Worm (Caenorhabditis elegans): ENCODE results near the gene C54E4.1.

The C54E4.1 gene

DNA sequence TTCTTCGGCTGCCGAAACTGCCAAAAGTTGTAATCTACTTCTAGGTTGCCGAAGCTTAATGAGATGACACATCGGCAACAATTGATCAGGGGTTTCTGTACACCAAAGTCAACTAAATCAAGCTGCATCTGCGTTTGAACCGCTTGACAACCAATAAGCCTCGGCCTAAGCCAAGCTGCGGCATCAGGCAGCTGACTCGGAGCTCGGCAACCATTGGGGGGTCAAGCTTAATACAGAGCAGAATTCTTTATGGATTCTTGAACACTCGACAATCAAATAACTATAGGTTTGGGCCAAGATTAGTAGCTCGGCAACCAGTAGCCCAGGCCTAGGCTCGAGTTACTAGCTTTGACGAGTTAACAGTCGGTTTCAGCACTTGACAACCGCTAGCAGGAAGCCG, 45.5 kb downstream of the C54E4.1 start:
- no peak for TF ChIP-seq F49E8.2 (tag; optimal IDR thresholded peaks at IDR 0.05; ENCODE audit: borderline replicate concordance)

DNA sequence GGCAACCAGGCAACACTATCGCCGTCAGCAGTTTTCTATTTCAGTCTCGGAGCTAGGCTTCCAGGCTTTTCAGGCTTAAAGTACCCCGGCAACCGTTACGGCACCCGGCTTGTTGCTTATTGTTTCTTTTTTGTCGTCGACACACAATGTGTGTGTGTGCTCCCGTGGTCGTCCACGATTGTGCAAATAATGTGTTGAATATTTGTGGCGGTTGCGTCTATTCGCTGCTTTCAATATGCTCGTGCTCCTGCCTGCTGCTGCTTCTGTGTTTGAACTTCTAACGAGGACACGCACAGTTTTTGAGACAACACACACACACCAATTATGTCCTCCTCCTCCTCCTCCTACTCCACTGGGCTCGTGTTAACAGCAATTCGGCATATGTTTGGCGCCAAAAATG, 46.0 kb downstream of the C54E4.1 start:
- no peak for TF ChIP-seq lin-38 (GFP tag; IDR thresholded peaks at IDR 0.05)
- TF ChIP-seq pqm-1 (tag; optimal IDR thresholded peaks at IDR 0.05): peak; percentile 11
- TF ChIP-seq hlh-11 (tag; optimal IDR thresholded peaks at IDR 0.05): peak; percentile 5
- peak; percentile 54 for TF ChIP-seq hlh-30 (tag; optimal IDR thresholded peaks at IDR 0.05; ENCODE audit: insufficient read depth)
- peak; percentile 41 for TF ChIP-seq nhr-28 (tag; optimal IDR thresholded peaks at IDR 0.05)
- no peak for TF ChIP-seq daf-16 (GFP tag; optimal IDR thresholded peaks at IDR 0.05)
- peak; percentile 42 for TF ChIP-seq daf-16 (tag; optimal IDR thresholded peaks at IDR 0.05)
- TF ChIP-seq tra-1 (GFP tag; IDR thresholded peaks at IDR 0.05): no peak

DNA sequence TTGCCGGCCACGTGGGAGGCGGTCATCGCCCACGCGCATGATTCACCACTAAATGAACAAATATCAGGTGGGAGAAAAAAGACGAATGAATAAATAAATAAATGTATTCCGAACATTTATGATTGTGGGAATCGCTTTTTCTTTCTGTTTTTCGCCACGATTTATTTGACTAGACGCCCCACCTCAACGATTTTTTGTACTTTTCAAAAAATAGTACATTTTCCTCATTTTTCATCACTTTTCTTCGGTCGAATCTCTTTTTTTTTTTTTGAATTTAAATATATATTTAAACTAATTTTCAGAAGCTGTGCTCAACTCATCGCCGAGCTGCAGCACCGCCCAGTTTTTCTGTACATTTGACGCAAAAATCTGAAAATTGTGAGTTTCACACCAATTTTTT, 47.1 kb downstream of the C54E4.1 start, which contains the start of gene fnip-2:
fnip-2 (plus strand) TSS at position 301 of the 400 bp plus-strand sequence.
- TF ChIP-seq F26F4.8 (GFP tag; conservative IDR thresholded peaks at IDR 0.05) (no peak), F10B5.3 (tag; optimal IDR thresholded peaks at IDR 0.05) (no peak), aha-1 (tag) (peak; percentile 65), lir-3 (tag; optimal IDR thresholded peaks at IDR 0.05) (no peak), aly-2 (tag; optimal IDR thresholded peaks at IDR 0.05) (no peak), lin-39 (tag; optimal IDR thresholded peaks at IDR 0.05) (no peak), nhr-102 (tag; optimal IDR thresholded peaks at IDR 0.05) (no peak), dmd-8 (GFP tag; IDR thresholded peaks at IDR 0.05) (no peak)

DNA sequence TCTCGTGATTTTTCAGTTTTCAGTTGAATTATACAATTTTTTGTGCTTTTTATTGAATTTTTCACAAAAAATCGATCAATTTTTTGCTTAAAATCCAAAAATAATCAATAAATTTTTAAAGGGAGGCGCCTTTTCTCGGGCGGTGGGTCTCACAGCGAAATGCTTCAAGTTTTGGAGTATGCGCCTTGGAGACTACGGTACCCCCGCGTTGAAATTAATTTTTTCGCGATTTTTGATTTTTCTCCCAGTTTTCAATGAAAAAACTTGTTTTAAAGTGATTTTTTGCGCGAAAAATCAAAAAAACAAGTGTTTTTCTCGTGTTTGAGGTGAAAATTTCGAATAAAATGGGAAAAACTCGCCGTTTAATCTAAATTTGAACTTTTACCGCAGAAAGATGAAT, 47.8 kb downstream of the C54E4.1 start:
- TF ChIP-seq dmd-9 (GFP tag; IDR thresholded peaks at IDR 0.05) (no peak), lin-38 (GFP tag; IDR thresholded peaks at IDR 0.05) (peak; percentile 33; the same call in 1 of the 2 replicates)

DNA sequence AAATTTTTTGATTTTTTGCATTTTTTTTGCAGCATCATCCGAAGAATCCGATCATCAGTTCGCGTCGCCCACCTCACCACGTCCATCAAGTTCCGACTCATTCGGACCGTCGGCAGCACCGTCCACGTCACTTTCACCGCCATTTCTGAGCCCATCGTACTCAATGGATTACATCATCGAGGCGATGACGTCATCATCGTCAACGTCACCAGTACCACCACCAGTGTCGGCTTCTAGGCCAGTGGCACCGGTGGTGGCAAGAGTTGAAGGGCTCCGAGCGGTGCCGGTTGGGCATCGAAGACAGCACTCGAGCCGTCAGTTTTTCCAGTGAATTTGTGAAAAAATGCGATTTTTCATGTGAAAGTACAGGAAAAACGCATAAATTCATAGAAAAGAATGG, 48.3 kb downstream of the C54E4.1 start:
- TF ChIP-seq tra-1 (GFP tag; IDR thresholded peaks at IDR 0.05) (no peak), nhr-111 (GFP tag; optimal IDR thresholded peaks at IDR 0.05) (no peak), ceh-44 (GFP tag; IDR thresholded peaks at IDR 0.05) (no peak), F44E2.7 (GFP tag; IDR thresholded peaks at IDR 0.05) (no peak), dve-1 (tag; optimal IDR thresholded peaks at IDR 0.05; ENCODE audit: insufficient read depth) (no peak), mxl-2 (GFP tag; conservative IDR thresholded peaks at IDR 0.05) (no peak), lir-3 (tag; optimal IDR thresholded peaks at IDR 0.05) (no peak), set-16 (GFP tag; IDR thresholded peaks at IDR 0.05) (peak; percentile 23; the same call in 1 of the 2 replicates), egl-43 (GFP tag; IDR thresholded peaks at IDR 0.05) (0 out of 2 replicates have a peak, but pooled peaks have one; percentile 54), sdz-12 (GFP tag; optimal IDR thresholded peaks at IDR 0.05) (peak; percentile 48), daf-12 (tag; optimal IDR thresholded peaks at IDR 0.05) (no peak)
